Worm (Caenorhabditis elegans): Measurements from ENCODE around the gene nspb-5.

ce11 chrIV:6585397-6585921 lies 13.4 kb upstream of the nspb-5 start, which contains the start of the genes F38A5.2 and dnj-11:
- TF ChIP-seq ama-1 (optimal IDR thresholded peaks at IDR 0.05) (no peak), pes-1 (GFP tag; IDR thresholded peaks at IDR 0.05) (no peak), flt-1 (GFP tag; IDR thresholded peaks at IDR 0.05) (no peak), ets-7 (tag; optimal IDR thresholded peaks at IDR 0.05) (no peak), tbx-11 (GFP tag; IDR thresholded peaks at IDR 0.05) (no peak), hmg-4 (GFP tag; optimal IDR thresholded peaks at IDR 0.05) (no peak), aly-1 (tag; optimal IDR thresholded peaks at IDR 0.05) (no peak), ceh-13 (GFP tag; optimal IDR thresholded peaks at IDR 0.05) (no peak), F13C5.2 (tag; optimal IDR thresholded peaks at IDR 0.05) (peak; percentile 59), sea-1 (GFP tag; conservative IDR thresholded peaks at IDR 0.05) (no peak), scrt-1 (GFP tag; IDR thresholded peaks at IDR 0.05) (no peak), hnd-1 (tag; optimal IDR thresholded peaks at IDR 0.05) (no peak)

Data from whole organism, early embryonic.